Fruit fly (Drosophila melanogaster) whole organism, adult: Measurements from ENCODE around the gene Tgs1.

Source experiments
- CG11617 ChIP-seq: fragments of 200-800 bp; sonication (Bioruptor generic); optimal IDR thresholded peaks from 2 replicates; lab custom pipeline; 2017; ENCODE audit warnings: mild to moderate bottlenecking, missing biosample characterization, missing genetic modification reagents, missing genetic modification characterization
- CG12768 ChIP-seq: fragments of 200-800 bp; sonication (Bioruptor generic); optimal IDR thresholded peaks from 2 replicates; lab custom pipeline; 2017; ENCODE audit warnings: missing biosample characterization, missing genetic modification characterization, mild to moderate bottlenecking, moderate library complexity, missing genetic modification reagents
- CG14711 ChIP-seq: fragments of 200-800 bp; sonication (Bioruptor generic); optimal IDR thresholded peaks from 2 replicates; lab custom pipeline; 2018; ENCODE audit warnings: missing biosample characterization, mild to moderate bottlenecking, missing genetic modification characterization, moderate library complexity
- CG1620 ChIP-seq: fragments of 200-800 bp; sonication (Bioruptor generic); optimal IDR thresholded peaks from 2 replicates; lab custom pipeline; 2016; ENCODE audit warnings: missing biosample characterization, missing genetic modification characterization
- CG33017 ChIP-seq: fragments of 200-800 bp; sonication (Bioruptor generic); optimal IDR thresholded peaks from 2 replicates; lab custom pipeline; 2018; ENCODE audit warnings: missing biosample characterization, mild to moderate bottlenecking, missing genetic modification characterization, moderate library complexity
- CG5204 ChIP-seq: fragments of 200-800 bp; sonication (Bioruptor generic); optimal IDR thresholded peaks from 2 replicates; lab custom pipeline; 2016; ENCODE audit warnings: missing biosample characterization, missing genetic modification characterization
- CG7045 ChIP-seq: fragments of 200-800 bp; sonication (Bioruptor generic); optimal IDR thresholded peaks from 2 replicates; lab custom pipeline; 2017; ENCODE audit warnings: missing biosample characterization, mild to moderate bottlenecking, missing genetic modification characterization
- CG7101 ChIP-seq: fragments of 200-800 bp; sonication (Bioruptor generic); optimal IDR thresholded peaks from 2 replicates; lab custom pipeline; 2018; ENCODE audit warnings: missing biosample characterization, mild to moderate bottlenecking, missing genetic modification characterization, moderate library complexity
- Clk ChIP-seq: fragments of 200-800 bp; sonication (Bioruptor generic); optimal IDR thresholded peaks from 2 replicates; lab custom pipeline; 2017; ENCODE audit warnings: missing biosample characterization, missing genetic modification characterization
- Crg-1 ChIP-seq: fragments of 200-800 bp; sonication (Bioruptor generic); optimal IDR thresholded peaks from 2 replicates; lab custom pipeline; 2016; ENCODE audit warnings: missing biosample characterization, missing genetic modification characterization
- Hr96 ChIP-seq: fragments of 200-800 bp; sonication (Bioruptor generic); optimal IDR thresholded peaks from 2 replicates; lab custom pipeline; 2016; ENCODE audit warnings: missing biosample characterization, missing genetic modification characterization
- Mnt ChIP-seq: fragments of 200-800 bp; sonication (Bioruptor generic); optimal IDR thresholded peaks from 2 replicates; lab custom pipeline; 2016; ENCODE audit warnings: missing biosample characterization, mild to moderate bottlenecking, missing genetic modification characterization
- bab1 ChIP-seq: fragments of 200-800 bp; sonication (Bioruptor generic); optimal IDR thresholded peaks from 3 replicates; lab custom pipeline; 2019; ENCODE audit warnings: missing biosample characterization, mild to moderate bottlenecking, missing genetic modification characterization, moderate library complexity
- cic ChIP-seq: fragments of 200-800 bp; sonication (Bioruptor generic); optimal IDR thresholded peaks from 2 replicates; lab custom pipeline; 2017; ENCODE audit warnings: missing biosample characterization, mild to moderate bottlenecking, missing genetic modification characterization, moderate library complexity
- cnc ChIP-seq, 2 experiments: fragments of >200 bp; optimal IDR thresholded peaks; 2 replicates each; lab custom pipeline; 2017
- kay ChIP-seq: fragments of 200-800 bp; sonication (Bioruptor generic); peaks from one replicate; lab custom pipeline; 2016; ENCODE audit warnings: missing biosample characterization, missing genetic modification characterization, borderline replicate concordance
- ovo ChIP-seq: fragments of 200-800 bp; sonication (Bioruptor generic); optimal IDR thresholded peaks from 2 replicates; lab custom pipeline; 2016; ENCODE audit warnings: missing biosample characterization, missing genetic modification characterization
- pad ChIP-seq: fragments of 200-800 bp; sonication (Bioruptor generic); optimal IDR thresholded peaks from 3 replicates; lab custom pipeline; 2017; ENCODE audit warnings: missing biosample characterization, missing genetic modification characterization, mild to moderate bottlenecking, moderate library complexity, missing genetic modification reagents
- tj ChIP-seq: fragments of 200-800 bp; sonication (Bioruptor generic); optimal IDR thresholded peaks from 3 replicates; lab custom pipeline; 2017; ENCODE audit warnings: missing biosample characterization, mild to moderate bottlenecking, missing genetic modification characterization, moderate library complexity
- toe ChIP-seq: fragments of 200-800 bp; sonication (Bioruptor generic); optimal IDR thresholded peaks from 2 replicates; lab custom pipeline; 2016; ENCODE audit warnings: missing biosample characterization, missing genetic modification characterization

Tgs1 gene

DNA sequence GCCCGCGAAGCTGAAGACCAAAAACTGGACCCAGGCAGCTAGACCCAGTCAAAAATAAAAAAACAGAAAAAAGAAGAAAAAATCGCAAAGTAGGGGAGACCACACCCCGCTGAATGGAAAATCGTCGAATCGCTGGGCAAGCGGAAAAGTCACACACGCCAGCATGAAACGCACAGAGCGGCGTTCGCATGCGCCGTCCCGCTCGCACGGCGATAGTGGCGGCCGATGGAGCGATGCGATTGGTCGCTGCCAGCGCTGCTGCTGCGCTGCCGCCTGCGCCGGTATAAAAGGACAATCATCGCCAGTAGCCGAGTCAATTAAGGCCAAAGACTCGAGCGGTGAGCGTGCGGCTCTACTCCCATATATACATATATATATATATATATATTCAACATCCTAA lies 19.5 kb upstream of the Tgs1 start, which contains the start of gene repo:
TSS of gene repo (plus strand) at position 314 of the 400 bp plus-strand sequence.
- TF ChIP-seq kay (GFP tag; lab: Kevin White, UChicago) = no peak
- peak; percentile 1 for TF ChIP-seq tj
- peak; percentile 13 for TF ChIP-seq pad (GFP tag; lab: Kevin White, UChicago)
- no peak for TF ChIP-seq CG14711 (tag; lab: Kevin White, UChicago)
- no peak for TF ChIP-seq CG5204 (GFP tag; lab: Kevin White, UChicago)

dm6 chr3R:18242089-18242955 lies 13.0 kb upstream of the Tgs1 start, which contains the start of the genes CG7156 and 14-3-3epsilon:
Gene CG7156 (minus strand): TSS chr3R:18242159.
Gene 14-3-3epsilon (plus strand): TSS chr3R:18242531.
- TF ChIP-seq CG11617 = no peak
- TF ChIP-seq ovo (GFP tag; lab: Kevin White, UChicago) = peak; percentile 8
- no peak for TF ChIP-seq Crg-1 (GFP tag; lab: Kevin White, UChicago)
- TF ChIP-seq Hr96 = peak; percentile 25
- TF ChIP-seq cic (GFP tag; lab: Kevin White, UChicago) = no peak
- TF ChIP-seq CG14711 (tag; lab: Kevin White, UChicago) = peak; percentile 13
- TF ChIP-seq pad (GFP tag; lab: Kevin White, UChicago) = peak; percentile 5
- peak; percentile 53 for TF ChIP-seq Mnt (GFP tag; lab: Kevin White, UChicago)
- peak; percentile 28 for TF ChIP-seq CG1620 (GFP tag; lab: Kevin White, UChicago)
- no peak for TF ChIP-seq tj
- peak; percentile 22 for TF ChIP-seq CG7045 (GFP tag; lab: Kevin White, UChicago)
- TF ChIP-seq bab1 = peak; percentile 50
- peak; percentile 28 for TF ChIP-seq toe
- no peak for TF ChIP-seq Clk (GFP tag; lab: Kevin White, UChicago)
- TF ChIP-seq kay (GFP tag; lab: Kevin White, UChicago) = no peak
- peak; percentile 52 for TF ChIP-seq CG7101 (tag; lab: Kevin White, UChicago)
- no peak for TF ChIP-seq CG33017 (tag; lab: Kevin White, UChicago)
- TF ChIP-seq CG5204 (GFP tag; lab: Kevin White, UChicago) = no peak
- no peak for TF ChIP-seq cnc (optimal IDR thresholded peaks at IDR 0.05; lab: Kevin White, UChicago)
- peak; percentile 25 for TF ChIP-seq CG12768 (GFP tag; lab: Kevin White, UChicago)

- TF ChIP-seq Clk (GFP tag; lab: Kevin White, UChicago) (no peak), cnc (optimal IDR thresholded peaks at IDR 0.05; lab: Kevin White, UChicago) (peak in 1 of 2 experiments; percentile 35)
These were observed 12.3 kb upstream of the Tgs1 start for dm6 chr3R:18243000-18243399.

- no peak for TF ChIP-seq CG33017 (tag; lab: Kevin White, UChicago)
- TF ChIP-seq Crg-1 (GFP tag; lab: Kevin White, UChicago) = no peak
- TF ChIP-seq Hr96 = peak; percentile 38
- TF ChIP-seq CG14711 (tag; lab: Kevin White, UChicago) = peak; percentile 94
- peak; percentile 96 for TF ChIP-seq kay (GFP tag; lab: Kevin White, UChicago)
These were observed 11.6 kb upstream of the Tgs1 start for dm6 chr3R:18243718-18244170.

DNA sequence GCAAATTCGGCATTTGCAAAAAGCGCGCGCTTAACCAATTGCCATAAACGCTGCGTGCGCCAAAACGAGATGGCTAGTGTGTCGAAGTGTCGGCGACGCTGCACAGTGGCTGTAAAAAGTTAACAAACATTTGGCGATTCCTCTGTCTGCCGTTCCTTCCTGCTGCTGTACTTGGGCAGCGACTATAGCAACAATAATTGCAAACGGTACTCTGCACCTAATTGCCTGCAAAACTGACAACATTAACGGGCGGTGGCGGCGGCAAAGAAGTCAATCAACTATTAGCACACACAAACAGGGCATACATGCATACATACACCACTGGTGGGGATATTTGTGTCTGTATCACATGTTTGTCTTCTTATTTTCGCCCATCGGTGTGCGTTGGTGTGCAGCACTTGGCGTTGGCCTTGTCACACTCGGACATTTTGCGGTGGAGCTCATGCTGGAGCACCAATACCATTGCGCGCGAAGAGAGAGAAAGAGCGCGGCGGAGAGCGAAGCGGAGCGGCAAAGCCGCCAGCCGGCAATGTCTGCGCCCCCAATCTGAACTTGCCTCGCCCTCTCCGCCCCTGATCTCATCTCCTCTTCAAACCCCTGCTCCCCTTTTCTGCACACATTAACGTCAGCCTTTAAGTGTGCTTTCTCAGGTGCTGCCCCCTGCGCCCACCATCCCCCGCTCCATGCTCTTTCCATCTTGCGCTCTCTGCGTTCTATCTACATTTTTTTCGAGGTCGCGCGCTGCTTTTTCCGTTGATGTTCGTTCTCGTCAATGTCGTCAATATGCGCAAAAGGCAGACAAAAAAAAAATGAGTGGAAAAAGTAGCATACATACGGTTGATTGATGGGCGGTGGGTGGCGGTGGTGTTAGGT lies 10.9 kb upstream of the Tgs1 start:
- no peak for TF ChIP-seq ovo (GFP tag; lab: Kevin White, UChicago)
- TF ChIP-seq CG7101 (tag; lab: Kevin White, UChicago) = no peak
- peak; percentile 82 for TF ChIP-seq cic (GFP tag; lab: Kevin White, UChicago)
- peak; percentile 20 for TF ChIP-seq CG11617
- TF ChIP-seq cnc (optimal IDR thresholded peaks at IDR 0.05; lab: Kevin White, UChicago) = no peak
- TF ChIP-seq toe = no peak
- TF ChIP-seq Hr96 = peak; percentile 33
- TF ChIP-seq CG14711 (tag; lab: Kevin White, UChicago) = no peak
- peak; percentile 6 for TF ChIP-seq bab1
- TF ChIP-seq Clk (GFP tag; lab: Kevin White, UChicago) = no peak
- peak; percentile 55 for TF ChIP-seq CG12768 (GFP tag; lab: Kevin White, UChicago)
- TF ChIP-seq tj = peak; percentile 75
- peak; percentile 36 for TF ChIP-seq CG7045 (GFP tag; lab: Kevin White, UChicago)
- TF ChIP-seq Crg-1 (GFP tag; lab: Kevin White, UChicago) = peak; percentile 53
- TF ChIP-seq CG33017 (tag; lab: Kevin White, UChicago) = no peak
- no peak for TF ChIP-seq kay (GFP tag; lab: Kevin White, UChicago)
- peak; percentile 82 for TF ChIP-seq pad (GFP tag; lab: Kevin White, UChicago)
- TF ChIP-seq CG1620 (GFP tag; lab: Kevin White, UChicago) = peak; percentile 29
- TF ChIP-seq CG5204 (GFP tag; lab: Kevin White, UChicago) = no peak
- peak; percentile 52 for TF ChIP-seq Mnt (GFP tag; lab: Kevin White, UChicago)
